Worm (Caenorhabditis elegans) whole organism, late embryonic: ENCODE results near the gene fbxa-32.
"Not testable (repeated sequence)": the region's sequence is repeated elsewhere in the genome, so short reads cannot be mapped to it uniquely, and the experiment has no call there.

Source experiments
- F13H6.1 ChIP-seq: sonication (generic microtip); optimal IDR thresholded peaks from 2 replicates; lab custom pipeline; 2016; ENCODE audit warnings: missing genetic modification characterization, missing compliant biosample characterization
- K09A11.1 ChIP-seq: sonication (generic microtip); optimal IDR thresholded peaks from 2 replicates; lab custom pipeline; 2017; ENCODE audit warnings: antibody characterized with exemption, mild to moderate bottlenecking, missing genetic modification characterization, missing compliant biosample characterization; ENCODE audit not compliant: insufficient read depth
- ahr-1 ChIP-seq: sonication (generic microtip); optimal IDR thresholded peaks from 2 replicates; lab custom pipeline; 2016; ENCODE audit warnings: missing genetic modification characterization, missing compliant biosample characterization
- ceh-30 ChIP-seq: fragments of 150-350 bp; optimal IDR thresholded peaks from 2 replicates; lab custom pipeline; 2014; ENCODE audit warnings: missing biosample characterization, missing genetic modification characterization
- dmd-4 ChIP-seq: sonication (generic microtip); optimal IDR thresholded peaks from 2 replicates; lab custom pipeline; 2016; ENCODE audit warnings: borderline replicate concordance, missing genetic modification characterization, missing compliant biosample characterization
- eyg-1 ChIP-seq: sonication (generic microtip); optimal IDR thresholded peaks from 2 replicates; lab custom pipeline; 2016; ENCODE audit warnings: missing genotype, missing genetic modification characterization, missing compliant biosample characterization
- fkh-10 ChIP-seq: fragments of 150-350 bp; optimal IDR thresholded peaks from 2 replicates; lab custom pipeline; 2014; ENCODE audit warnings: missing biosample characterization, missing genetic modification reagents, missing genetic modification characterization
- gmeb-2 ChIP-seq: sonication (generic microtip); optimal IDR thresholded peaks from 2 replicates; lab custom pipeline; 2016; ENCODE audit warnings: missing genetic modification characterization, inconsistent platforms, missing compliant biosample characterization
- lim-6 ChIP-seq: sonication (generic microtip); optimal IDR thresholded peaks from 2 replicates; lab custom pipeline; 2016; ENCODE audit warnings: missing genetic modification characterization, missing compliant biosample characterization
- nfya-1 ChIP-seq: sonication (generic microtip); optimal IDR thresholded peaks from 2 replicates; lab custom pipeline; 2017; ENCODE audit warnings: missing genetic modification characterization, mild to moderate bottlenecking, missing compliant biosample characterization, antibody characterized with exemption, moderate library complexity
- nhr-11 ChIP-seq: fragments of 150-350 bp; optimal IDR thresholded peaks from 2 replicates; lab custom pipeline; 2014; ENCODE audit warnings: missing biosample characterization, missing genetic modification characterization
- syd-9 ChIP-seq: sonication (generic microtip); optimal IDR thresholded peaks from 2 replicates; lab custom pipeline; 2016; ENCODE audit warnings: mild to moderate bottlenecking, missing genetic modification characterization, moderate library complexity, missing compliant biosample characterization
- ttx-3 ChIP-seq: sonication (generic microtip); optimal IDR thresholded peaks from 2 replicates; lab custom pipeline; 2016; ENCODE audit warnings: missing genetic modification reagents, missing genetic modification characterization, missing compliant biosample characterization
- unc-42 ChIP-seq: sonication (generic microtip); optimal IDR thresholded peaks from 2 replicates; lab custom pipeline; 2016; ENCODE audit warnings: missing genotype, missing genetic modification characterization, missing compliant biosample characterization

- not testable (repeated sequence) for TF ChIP-seq ahr-1; ttx-3 (tag; lab: Kevin White, UChicago); nhr-11; dmd-4 (tag; lab: Kevin White, UChicago); lim-6 (tag; lab: Kevin White, UChicago); ceh-30 (tag; lab: Kevin White, UChicago); K09A11.1 (tag; lab: Kevin White, UChicago); F13H6.1 (tag; lab: Kevin White, UChicago); eyg-1 (tag; lab: Kevin White, UChicago); gmeb-2; unc-42 (tag; lab: Kevin White, UChicago); fkh-10 (GFP tag; lab: Kevin White, UChicago); nfya-1 (tag; lab: Kevin White, UChicago); syd-9
Observed at ce11 chrIII:1252412-1253207, 16.4 kb downstream of the fbxa-32 start.
